Worm (Caenorhabditis elegans) whole organism, L4/young adult: ENCODE results near the gene K08E5.5.

ENCODE experiments used
- W03F9.2 ChIP-seq: fragments of 150-350 bp; optimal IDR thresholded peaks from 2 replicates; lab custom pipeline; 2014; ENCODE audit warnings: missing biosample characterization, missing genetic modification characterization
- dao-5 ChIP-seq: sonication (generic microtip); optimal IDR thresholded peaks from 2 replicates; lab custom pipeline; 2016; ENCODE audit warnings: missing genotype, missing genetic modification characterization, moderate library complexity, missing compliant biosample characterization
- him-1 ChIP-seq: sonication (generic microtip); optimal IDR thresholded peaks from 2 replicates; lab custom pipeline; 2016; ENCODE audit warnings: missing genotype, missing genetic modification reagents, missing genetic modification characterization, missing compliant biosample characterization

DNA sequence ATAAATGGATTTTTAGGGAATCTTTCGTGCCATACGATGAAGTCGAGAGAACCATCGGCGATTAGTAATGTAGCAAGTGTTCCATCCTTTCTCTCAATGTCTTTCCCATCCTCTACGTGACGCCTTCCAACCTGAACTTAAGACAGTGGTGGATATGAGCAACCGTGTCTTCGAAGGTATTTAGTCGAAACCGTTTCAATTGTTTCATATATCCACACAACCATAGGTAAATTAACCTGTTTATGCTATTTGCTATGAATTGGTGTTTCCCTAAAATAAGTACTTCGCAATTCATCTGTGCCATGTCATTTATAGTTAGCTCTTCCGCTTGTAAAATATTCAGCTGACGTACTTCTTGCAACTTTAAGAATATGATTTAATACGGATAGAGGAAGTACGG is 35.6 kb upstream of the K08E5.5 start:
- TF ChIP-seq W03F9.2 (no peak), him-1 (tag; lab: Kevin White, UChicago) (no peak), dao-5 (tag; lab: Kevin White, UChicago) (no peak)
